Fruit fly (Drosophila melanogaster) Kc167 (cell line): ENCODE measurements around the gene CG43054.

Experiments
- Myc ChIP-seq: fragments of >200 bp; optimal IDR thresholded peaks from 2 replicates; lab custom pipeline; 2017; ENCODE audit warnings: missing external identifiers
- Sin3A ChIP-seq: fragments of >200 bp; optimal IDR thresholded peaks from 2 replicates; lab custom pipeline; 2018; ENCODE audit warnings: missing external identifiers
- insv ChIP-seq: fragments of >200 bp; optimal IDR thresholded peaks from 3 replicates; lab custom pipeline; 2018; ENCODE audit warnings: missing external identifiers

DNA sequence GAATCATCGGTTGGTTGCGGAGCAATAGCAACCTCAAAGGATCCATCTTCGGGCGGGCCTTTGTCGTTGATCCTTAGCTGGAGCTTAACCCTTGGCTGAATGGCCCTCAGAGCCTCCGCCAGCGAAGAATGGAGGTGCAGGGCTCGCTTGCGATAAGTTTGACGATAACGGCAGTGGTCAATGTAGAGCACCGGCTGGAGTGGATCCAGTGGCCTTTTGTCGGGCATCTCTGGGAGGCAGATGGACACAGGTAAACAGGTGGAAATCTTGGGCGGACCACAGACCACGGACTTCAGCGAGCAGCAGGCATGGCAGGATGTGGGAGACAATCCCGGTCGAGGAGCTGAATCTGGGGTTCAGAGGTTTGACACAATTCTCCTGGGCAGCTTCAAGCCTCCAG, 1.7 kb upstream of the CG43054 start, which contains the start of gene CG15147:
- TF ChIP-seq insv (lab: Kevin White, UChicago) (no peak), Sin3A (lab: Kevin White, UChicago) (no peak), Myc (no peak)
